Fruit fly (Drosophila melanogaster): ENCODE results near the gene Polr1D.

dm6 chr2L:19168095-19168697, 33.2 kb upstream of the Polr1D start:
- no peak for TF ChIP-seq CG14655 (GFP tag; optimal IDR thresholded peaks at IDR 0.05)
- TF ChIP-seq EcR (GFP tag; optimal IDR thresholded peaks at IDR 0.05), result no peak
- TF ChIP-seq CG8301 (tag; optimal IDR thresholded peaks at IDR 0.05), result no peak
- no peak for TF ChIP-seq CG34367 (tag; optimal IDR thresholded peaks at IDR 0.05)
- no peak for TF ChIP-seq CG17806 (tag; optimal IDR thresholded peaks at IDR 0.05)
- TF ChIP-seq CG4496 (GFP tag; IDR thresholded peaks at IDR 0.05), result no peak
- TF ChIP-seq CG10348 (GFP tag; IDR thresholded peaks at IDR 0.05), result no peak
- TF ChIP-seq CG8159 (tag; optimal IDR thresholded peaks at IDR 0.05), result no peak
- no peak for TF ChIP-seq Ets98B (GFP tag; IDR thresholded peaks at IDR 0.05)
- no peak for TF ChIP-seq CG15710 (tag; optimal IDR thresholded peaks at IDR 0.05)
- no peak for TF ChIP-seq CG32121 (GFP tag; IDR thresholded peaks at IDR 0.05)
- TF ChIP-seq Pif1B (GFP tag; optimal IDR thresholded peaks at IDR 0.05), result no peak
- no peak for TF ChIP-seq rn (GFP tag; IDR thresholded peaks at IDR 0.05)
